Worm (Caenorhabditis elegans) whole organism, L2 larva: ENCODE results near the gene C24A3.1.

ENCODE experiments used
- C34F6.9 ChIP-seq: fragments of 150-350 bp; optimal IDR thresholded peaks from 2 replicates; lab custom pipeline; 2014; ENCODE audit warnings: missing biosample characterization, missing genetic modification characterization
- F13H6.1 ChIP-seq: sonication (generic microtip); optimal IDR thresholded peaks from 2 replicates; lab custom pipeline; 2016; ENCODE audit warnings: missing genetic modification characterization, missing compliant biosample characterization
- R02D3.7 ChIP-seq: fragments of 150-350 bp; optimal IDR thresholded peaks from 2 replicates; lab custom pipeline; 2014; ENCODE audit warnings: missing biosample characterization, missing genetic modification characterization
- Y55F3AM.14 ChIP-seq: fragments of 200-800 bp; sonication (Bioruptor generic); optimal IDR thresholded peaks from 2 replicates; lab custom pipeline; 2018; ENCODE audit warnings: mild to moderate bottlenecking, missing genetic modification characterization, missing compliant biosample characterization
- ZK546.5 ChIP-seq: sonication (generic microtip); optimal IDR thresholded peaks from 2 replicates; lab custom pipeline; 2017; ENCODE audit warnings: missing biosample characterization, missing genetic modification characterization
- alr-1 ChIP-seq: fragments of 150-350 bp; optimal IDR thresholded peaks from 2 replicates; lab custom pipeline; 2014; ENCODE audit warnings: missing biosample characterization, missing genetic modification characterization
- ama-1 ChIP-seq: fragments of 150-350 bp; optimal IDR thresholded peaks from 2 replicates; lab custom pipeline; 2018; ENCODE audit warnings: inconsistent platforms
- blmp-1 ChIP-seq: sonication (generic microtip); optimal IDR thresholded peaks from 2 replicates; lab custom pipeline; 2017; ENCODE audit warnings: missing genetic modification characterization, mild to moderate bottlenecking, missing compliant biosample characterization, antibody characterized with exemption, moderate library complexity; ENCODE audit not compliant: insufficient read depth
- ceh-16 ChIP-seq: fragments of 150-350 bp; optimal IDR thresholded peaks from 2 replicates; lab custom pipeline; 2014; ENCODE audit warnings: missing biosample characterization, missing genetic modification characterization
- ceh-82 ChIP-seq: fragments of 150-350 bp; optimal IDR thresholded peaks from 2 replicates; lab custom pipeline; 2014; ENCODE audit warnings: missing biosample characterization, missing genetic modification characterization
- crh-2 ChIP-seq: sonication (generic microtip); optimal IDR thresholded peaks from 2 replicates; lab custom pipeline; 2017; ENCODE audit warnings: missing biosample characterization, missing genetic modification characterization
- dmd-4 ChIP-seq: sonication (generic microtip); optimal IDR thresholded peaks from 2 replicates; lab custom pipeline; 2017; ENCODE audit warnings: missing biosample characterization, missing genetic modification characterization
- elt-1 ChIP-seq: fragments of 150-350 bp; optimal IDR thresholded peaks from 2 replicates; lab custom pipeline; 2014; ENCODE audit warnings: missing biosample characterization, missing genetic modification characterization
- elt-3 ChIP-seq: sonication (generic microtip); optimal IDR thresholded peaks from 2 replicates; lab custom pipeline; 2017; ENCODE audit warnings: missing biosample characterization, missing genetic modification characterization
- fos-1 ChIP-seq: fragments of 150-350 bp; optimal IDR thresholded peaks from 2 replicates; lab custom pipeline; 2014; ENCODE audit warnings: missing biosample characterization, missing genetic modification characterization
- lin-13 ChIP-seq: fragments of 150-350 bp; optimal IDR thresholded peaks from 2 replicates; lab custom pipeline; 2014; ENCODE audit warnings: missing biosample characterization, missing genetic modification reagents, missing genetic modification characterization
- lsy-2 ChIP-seq, 2 experiments: fragments of 150-350 bp in 1 of 2; sonication (generic microtip) in 1 of 2; optimal IDR thresholded peaks; 2 replicates each; lab custom pipeline; 2014 to 2017; ENCODE audit warnings: missing biosample characterization in 2 of 2, missing genetic modification characterization in 2 of 2
- mab-5 ChIP-seq: fragments of 150-350 bp; optimal IDR thresholded peaks from 2 replicates; lab custom pipeline; 2014; ENCODE audit warnings: missing biosample characterization, missing genetic modification characterization
- mdl-1 ChIP-seq, 2 experiments: fragments of 150-350 bp in 1 of 2; sonication (generic microtip) in 1 of 2; optimal IDR thresholded peaks; 2 replicates each; lab custom pipeline; 2017; ENCODE audit warnings: missing biosample characterization in 2 of 2, missing genetic modification characterization in 2 of 2
- nhr-10 ChIP-seq: sonication (generic microtip); optimal IDR thresholded peaks from 2 replicates; lab custom pipeline; 2017; ENCODE audit warnings: missing biosample characterization, missing genetic modification characterization
- nhr-11 ChIP-seq: fragments of 150-350 bp; optimal IDR thresholded peaks from 2 replicates; lab custom pipeline; 2014; ENCODE audit warnings: missing biosample characterization, missing genetic modification characterization
- nhr-129 ChIP-seq: fragments of 150-350 bp; optimal IDR thresholded peaks from 2 replicates; lab custom pipeline; 2014; ENCODE audit warnings: missing biosample characterization, missing genetic modification characterization
- nhr-21 ChIP-seq: fragments of 150-350 bp; optimal IDR thresholded peaks from 2 replicates; lab custom pipeline; 2014; ENCODE audit warnings: missing biosample characterization, missing genetic modification characterization
- nhr-23 ChIP-seq: fragments of 150-350 bp; optimal IDR thresholded peaks from 2 replicates; lab custom pipeline; 2014; ENCODE audit warnings: missing biosample characterization, missing genetic modification reagents, missing genetic modification characterization
- nhr-237 ChIP-seq: fragments of 150-350 bp; optimal IDR thresholded peaks from 2 replicates; lab custom pipeline; 2014; ENCODE audit warnings: missing biosample characterization, missing genetic modification characterization
- nhr-6 ChIP-seq: fragments of 150-350 bp; optimal IDR thresholded peaks from 2 replicates; lab custom pipeline; 2014; ENCODE audit warnings: missing biosample characterization, missing genetic modification characterization
- nhr-77 ChIP-seq: fragments of 150-350 bp; optimal IDR thresholded peaks from 2 replicates; lab custom pipeline; 2014; ENCODE audit warnings: missing biosample characterization, missing genetic modification characterization
- sem-4 ChIP-seq: fragments of 150-350 bp; optimal IDR thresholded peaks from 2 replicates; lab custom pipeline; 2014; ENCODE audit warnings: missing biosample characterization, missing genetic modification reagents, missing genetic modification characterization
- skn-1 ChIP-seq: sonication (generic microtip); optimal IDR thresholded peaks from 2 replicates; lab custom pipeline; 2017; ENCODE audit warnings: missing biosample characterization, missing genetic modification characterization
- sma-3 ChIP-seq: sonication (generic microtip); optimal IDR thresholded peaks from 2 replicates; lab custom pipeline; 2016; ENCODE audit warnings: missing genetic modification reagents, missing genetic modification characterization, missing compliant biosample characterization
- sma-9 ChIP-seq, 2 experiments: fragments of 150-350 bp in 1 of 2; sonication (generic microtip) in 1 of 2; optimal IDR thresholded peaks; 2 replicates each; lab custom pipeline; 2014 to 2016; ENCODE audit warnings: missing genetic modification characterization in 2 of 2, mild to moderate bottlenecking in 1 of 2, missing biosample characterization in 1 of 2, missing compliant biosample characterization in 1 of 2, missing genetic modification reagents in 1 of 2, moderate library complexity in 1 of 2
- snpc-4 ChIP-seq: fragments of 150-350 bp; optimal IDR thresholded peaks from 2 replicates; lab custom pipeline; 2014; ENCODE audit warnings: missing biosample characterization, missing genetic modification characterization
- unc-39 ChIP-seq: fragments of 150-350 bp; optimal IDR thresholded peaks from 2 replicates; lab custom pipeline; 2014; ENCODE audit warnings: missing biosample characterization, missing genetic modification characterization
- unc-55 ChIP-seq: fragments of 150-350 bp; sonication (generic microtip); optimal IDR thresholded peaks from 3 replicates; lab custom pipeline; 2014; ENCODE audit warnings: missing biosample characterization, missing genetic modification reagents, missing genetic modification characterization
- unc-62 ChIP-seq: fragments of 150-350 bp; optimal IDR thresholded peaks from 2 replicates; lab custom pipeline; 2014; ENCODE audit warnings: missing biosample characterization, missing genetic modification reagents, missing genetic modification characterization
- zag-1 ChIP-seq: fragments of 150-350 bp; optimal IDR thresholded peaks from 2 replicates; lab custom pipeline; 2014; ENCODE audit warnings: missing biosample characterization, missing genetic modification characterization

The C24A3.1 gene

ce11 chrX:8991856-8992456, 6.9 kb upstream of the C24A3.1 start, which contains the start of gene C24A3.4:
Gene C24A3.4 (plus strand): TSS chrX:8992406.
- TF ChIP-seq dmd-4 (tag; lab: Kevin White, UChicago) (no peak), alr-1 (no peak), unc-62 (GFP tag; lab: Kevin White, UChicago) (no peak), blmp-1 (no peak), elt-3 (no peak), lin-13 (GFP tag; lab: Kevin White, UChicago) (no peak), nhr-129 (tag; lab: Kevin White, UChicago) (no peak), sma-9 (GFP tag; optimal IDR thresholded peaks at IDR 0.05; lab: Kevin White, UChicago) (no peak), sma-9 (tag; optimal IDR thresholded peaks at IDR 0.05; lab: Kevin White, UChicago) (no peak), unc-39 (tag; lab: Kevin White, UChicago) (no peak), ceh-16 (no peak), R02D3.7 (tag; lab: Kevin White, UChicago) (no peak), sem-4 (tag; lab: Kevin White, UChicago) (no peak), ceh-82 (tag; lab: Kevin White, UChicago) (no peak), nhr-23 (tag; lab: Kevin White, UChicago) (no peak), elt-1 (tag; lab: Kevin White, UChicago) (no peak)

DNA sequence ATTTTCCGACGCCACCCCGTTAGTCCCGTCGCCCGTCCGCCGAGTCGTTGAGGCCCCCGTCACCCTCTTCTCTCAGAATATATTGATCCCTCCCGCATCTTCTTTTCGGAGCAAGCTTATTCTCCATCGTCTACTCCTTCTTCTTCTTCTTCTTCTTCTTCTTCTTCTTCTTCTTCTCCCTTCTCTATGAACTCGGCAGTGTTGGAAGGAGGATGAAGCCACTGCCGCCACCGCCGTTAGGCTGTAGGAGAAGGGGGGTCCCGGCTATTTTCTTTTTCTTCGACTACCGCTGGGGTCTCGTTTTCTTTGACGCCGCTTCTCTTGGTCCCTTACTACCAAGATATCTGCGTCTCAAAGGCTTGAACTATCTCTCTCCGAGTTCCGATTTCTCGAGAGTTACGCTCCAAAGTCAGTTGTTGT, 3.3 kb upstream of the C24A3.1 start:
- TF ChIP-seq zag-1 (peak; percentile 76), sem-4 (tag; lab: Kevin White, UChicago) (peak; percentile 36), unc-55 (GFP tag; lab: Kevin White, UChicago) (peak; percentile 81), sma-3 (GFP tag; lab: Kevin White, UChicago) (no peak), nhr-10 (tag; lab: Kevin White, UChicago) (no peak), C34F6.9 (peak; percentile 58), Y55F3AM.14 (GFP tag; lab: Kevin White, UChicago) (peak; percentile 43), ZK546.5 (tag; lab: Kevin White, UChicago) (no peak), F13H6.1 (tag; lab: Kevin White, UChicago) (peak; percentile 73), nhr-11 (no peak), fos-1 (tag; lab: Kevin White, UChicago) (no peak), mdl-1 (tag; optimal IDR thresholded peaks at IDR 0.05; lab: Kevin White, UChicago) (no peak), unc-39 (tag; lab: Kevin White, UChicago) (no peak), nhr-129 (tag; lab: Kevin White, UChicago) (peak; percentile 42), crh-2 (tag; lab: Kevin White, UChicago) (peak; percentile 26), lin-13 (GFP tag; lab: Kevin White, UChicago) (peak; percentile 15), nhr-21 (tag; lab: Kevin White, UChicago) (no peak), R02D3.7 (tag; lab: Kevin White, UChicago) (no peak), mab-5 (no peak), snpc-4 (tag; lab: Kevin White, UChicago) (peak; percentile 19), nhr-237 (tag; lab: Kevin White, UChicago) (no peak), ceh-16 (no peak), lsy-2 (tag; optimal IDR thresholded peaks at IDR 0.05; lab: Kevin White, UChicago) (peak in 1 of 2 experiments; percentile 41), ceh-82 (tag; lab: Kevin White, UChicago) (no peak), sma-9 (GFP tag; optimal IDR thresholded peaks at IDR 0.05; lab: Kevin White, UChicago) (peak; percentile 28), sma-9 (tag; optimal IDR thresholded peaks at IDR 0.05; lab: Kevin White, UChicago) (no peak)

- TF ChIP-seq unc-55 (GFP tag; lab: Kevin White, UChicago), result peak; percentile 44
- no peak for TF ChIP-seq mab-5
- no peak for TF ChIP-seq nhr-77 (tag; lab: Kevin White, UChicago)
- no peak for TF ChIP-seq blmp-1
- TF ChIP-seq ama-1 (lab: Kevin White, UChicago), result no peak
- TF ChIP-seq Y55F3AM.14 (GFP tag; lab: Kevin White, UChicago), result no peak
- TF ChIP-seq nhr-6 (tag; lab: Kevin White, UChicago), result no peak
- no peak for TF ChIP-seq unc-39 (tag; lab: Kevin White, UChicago)
- TF ChIP-seq lsy-2 (tag; optimal IDR thresholded peaks at IDR 0.05; lab: Kevin White, UChicago), result no peak
- no peak for TF ChIP-seq ZK546.5 (tag; lab: Kevin White, UChicago)
- no peak for TF ChIP-seq skn-1
- peak; percentile 12 for TF ChIP-seq nhr-129 (tag; lab: Kevin White, UChicago)
- TF ChIP-seq ceh-82 (tag; lab: Kevin White, UChicago), result no peak
- TF ChIP-seq fos-1 (tag; lab: Kevin White, UChicago), result no peak
These were observed 2.3 kb upstream of the C24A3.1 start for ce11 chrX:8996496-8997116.
